Fruit fly (Drosophila melanogaster): ENCODE data around the gene Mi-2.

Mi-2 gene

dm6 chr3L:19908201-19909127 lies 1.6 kb downstream of the Mi-2 start (continued):
- TF ChIP-seq pros (GFP tag; optimal IDR thresholded peaks at IDR 0.05) (peak; percentile 55), CG30020 (tag; optimal IDR thresholded peaks at IDR 0.05) (no peak), Kr (GFP tag; optimal IDR thresholded peaks at IDR 0.05) (no peak), amos (GFP tag; IDR thresholded peaks at IDR 0.05; ENCODE audit: partially characterized antibody) (0 out of 2 replicates have a peak, but pooled peaks have one; percentile 4), Tbp (GFP tag; optimal IDR thresholded peaks at IDR 0.05) (no peak), otp (GFP tag; IDR thresholded peaks at IDR 0.05) (no peak), Asciz (GFP tag; optimal IDR thresholded peaks at IDR 0.05) (peak; percentile 8), gem (tag; optimal IDR thresholded peaks at IDR 0.05) (no peak), Doc2 (GFP tag; IDR thresholded peaks at IDR 0.05) (no peak), Hsf (GFP tag; optimal IDR thresholded peaks at IDR 0.05) (no peak), CG17912 (GFP tag; optimal IDR thresholded peaks at IDR 0.05) (no peak), CG6813 (GFP tag; optimal IDR thresholded peaks at IDR 0.05) (no peak), Ptx1 (GFP tag; IDR thresholded peaks at IDR 0.05) (no peak), ato (GFP tag; IDR thresholded peaks at IDR 0.05; ENCODE audit: partially characterized antibody) (no peak), yki (optimal IDR thresholded peaks at IDR 0.05) (peak; percentile 26), gro (GFP tag; optimal IDR thresholded peaks at IDR 0.05) (peak; percentile 11), danr (GFP tag; IDR thresholded peaks at IDR 0.05) (no peak), sd (tag; optimal IDR thresholded peaks at IDR 0.05) (peak; percentile 91), Hand (GFP tag; optimal IDR thresholded peaks at IDR 0.05) (peak; percentile 49), CG32772 (GFP tag; IDR thresholded peaks at IDR 0.05) (peak; percentile 45; the same call in 1 of the 2 replicates), repo (GFP tag; optimal IDR thresholded peaks at IDR 0.05) (no peak), Trl (optimal IDR thresholded peaks at IDR 0.05) (peak; percentile 78 to 79), Trl (GFP tag; optimal IDR thresholded peaks at IDR 0.05) (peak; percentile 15), CG4820 (GFP tag; optimal IDR thresholded peaks at IDR 0.05) (no peak), tin (GFP tag; optimal IDR thresholded peaks at IDR 0.05) (no peak), h (optimal IDR thresholded peaks at IDR 0.05) (no peak), CG8388 (GFP tag; optimal IDR thresholded peaks at IDR 0.05) (no peak), Scr (GFP tag; IDR thresholded peaks at IDR 0.05; ENCODE audit: partially characterized antibody) (peak; percentile 35), cwo (GFP tag; optimal IDR thresholded peaks at IDR 0.05) (peak; percentile 16), lmd (GFP tag; IDR thresholded peaks at IDR 0.05) (no peak), CG3163 (GFP tag; optimal IDR thresholded peaks at IDR 0.05) (peak; percentile 54), CG32767 (GFP tag; IDR thresholded peaks at IDR 0.05) (peak; percentile 6; the same call in 1 of the 2 replicates), Sox102F (GFP tag; optimal IDR thresholded peaks at IDR 0.05) (no peak), NFAT (GFP tag; IDR thresholded peaks at IDR 0.05) (no peak), nerfin-1 (tag; optimal IDR thresholded peaks at IDR 0.05) (peak; percentile 72), Camta (GFP tag; optimal IDR thresholded peaks at IDR 0.05) (no peak), zfh2 (GFP tag; optimal IDR thresholded peaks at IDR 0.05) (no peak), CoRest (tag; optimal IDR thresholded peaks at IDR 0.05) (no peak), vvl (GFP tag; IDR thresholded peaks at IDR 0.05) (peak; percentile 76), CG10543 (GFP tag; optimal IDR thresholded peaks at IDR 0.05) (peak; percentile 12), CG7372 (GFP tag; IDR thresholded peaks at IDR 0.05) (no peak), CG3065 (GFP tag; optimal IDR thresholded peaks at IDR 0.05) (no peak), run (tag; optimal IDR thresholded peaks at IDR 0.05) (no peak), CG2116 (GFP tag; optimal IDR thresholded peaks at IDR 0.05) (no peak), pnt (GFP tag; optimal IDR thresholded peaks at IDR 0.05) (no peak), BEAF-32 (GFP tag; optimal IDR thresholded peaks at IDR 0.05) (peak; percentile 10), exex (tag; optimal IDR thresholded peaks at IDR 0.05) (peak; percentile 5), ftz-f1 (GFP tag; optimal IDR thresholded peaks at IDR 0.05) (peak; percentile 38), CG13894 (tag; optimal IDR thresholded peaks at IDR 0.05) (no peak), Deaf1 (tag; optimal IDR thresholded peaks at IDR 0.05) (no peak)

Measured in whole organism, embryonic.